Worm (Caenorhabditis elegans): ENCODE data around the gene coq-5.

- no peak for TF ChIP-seq ama-1 (optimal IDR thresholded peaks at IDR 0.05)
- no peak for TF ChIP-seq lin-39 (tag; optimal IDR thresholded peaks at IDR 0.05)
- TF ChIP-seq lsy-2 (tag; optimal IDR thresholded peaks at IDR 0.05) = no peak
- no peak for TF ChIP-seq egl-27 (tag; optimal IDR thresholded peaks at IDR 0.05)
Measured at ce11 chrIII:7843536-7843935, 14.7 kb downstream of the coq-5 start, which contains the start of gene ZK652.8.
